Fruit fly (Drosophila melanogaster): ENCODE results near the gene CG17261.

CG17261 gene

DNA sequence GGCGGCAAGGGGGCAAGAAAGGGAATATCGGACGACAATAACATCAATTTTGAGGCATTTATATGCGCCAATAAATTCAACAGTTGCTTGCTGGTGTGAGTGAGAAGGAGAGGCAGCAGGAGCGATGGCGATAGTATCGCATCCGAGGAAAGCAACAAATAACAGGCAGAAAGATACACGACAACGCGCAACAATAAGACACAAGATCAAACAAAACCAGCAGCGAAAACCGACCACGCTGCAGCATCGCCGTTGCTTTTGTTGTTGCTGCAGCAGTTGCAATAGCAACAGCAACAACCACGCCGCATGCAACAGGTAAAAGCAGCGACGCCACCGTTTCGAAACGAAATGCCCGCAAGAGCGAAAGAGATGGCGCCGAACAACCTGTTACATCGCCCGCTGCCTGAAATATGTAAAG is 41.8 kb upstream of the CG17261 start (continued):
- TF ChIP-seq Nf-YB (GFP tag; optimal IDR thresholded peaks at IDR 0.05) (peak; percentile 53), chm (GFP tag; IDR thresholded peaks at IDR 0.05) (no peak), CG15601 (tag; optimal IDR thresholded peaks at IDR 0.05) (no peak), CG6791 (GFP tag; IDR thresholded peaks at IDR 0.05; ENCODE audit: partially characterized antibody) (0 out of 3 replicates have a peak, but pooled peaks have one; percentile 4), Spps (tag; optimal IDR thresholded peaks at IDR 0.05) (no peak), btn (GFP tag; optimal IDR thresholded peaks at IDR 0.05) (no peak), amos (GFP tag; IDR thresholded peaks at IDR 0.05; ENCODE audit: partially characterized antibody) (peak; percentile 20; the same call in 1 of the 2 replicates), CG17361 (GFP tag; IDR thresholded peaks at IDR 0.05) (no peak), HLH4C (GFP tag; IDR thresholded peaks at IDR 0.05; ENCODE audit: partially characterized antibody) (no peak), Eip74EF (GFP tag; optimal IDR thresholded peaks at IDR 0.05) (no peak), CG10366 (GFP tag; IDR thresholded peaks at IDR 0.05) (no peak), TFAM (GFP tag; optimal IDR thresholded peaks at IDR 0.05) (no peak), CG12155 (GFP tag; optimal IDR thresholded peaks at IDR 0.05) (no peak), ewg (GFP tag; optimal IDR thresholded peaks at IDR 0.05) (no peak), CG15011 (GFP tag; optimal IDR thresholded peaks at IDR 0.05) (no peak), CG10274 (GFP tag; optimal IDR thresholded peaks at IDR 0.05) (no peak), CG4360 (GFP tag; IDR thresholded peaks at IDR 0.05) (peak; percentile 82), zf30C (GFP tag; optimal IDR thresholded peaks at IDR 0.05) (no peak), CG16813 (GFP tag; IDR thresholded peaks at IDR 0.05; ENCODE audit: partially characterized antibody) (peak; percentile 31; the same call in 1 of the 3 replicates), Kr (GFP tag; optimal IDR thresholded peaks at IDR 0.05) (no peak), CG10209 (GFP tag; optimal IDR thresholded peaks at IDR 0.05) (no peak), sens (GFP tag) (no peak), CG14965 (GFP tag; optimal IDR thresholded peaks at IDR 0.05; ENCODE audit: borderline replicate concordance) (no peak), crp (GFP tag; optimal IDR thresholded peaks at IDR 0.05) (no peak), ranshi (GFP tag; IDR thresholded peaks at IDR 0.05) (no peak), Mrtf (GFP tag; IDR thresholded peaks at IDR 0.05) (no peak), Ets65A (GFP tag) (no peak), Abd-B (GFP tag; optimal IDR thresholded peaks at IDR 0.05) (no peak), B-H2 (GFP tag; optimal IDR thresholded peaks at IDR 0.05) (no peak), CG14710 (tag; optimal IDR thresholded peaks at IDR 0.05) (no peak), az2 (GFP tag; optimal IDR thresholded peaks at IDR 0.05) (no peak), kah (GFP tag; optimal IDR thresholded peaks at IDR 0.05) (peak; percentile 79), cg (GFP tag; optimal IDR thresholded peaks at IDR 0.05) (no peak), pita (GFP tag; optimal IDR thresholded peaks at IDR 0.05) (no peak), luna (GFP tag; optimal IDR thresholded peaks at IDR 0.05) (no peak), Blimp-1 (GFP tag; optimal IDR thresholded peaks at IDR 0.05) (no peak), CG14441 (GFP tag; IDR thresholded peaks at IDR 0.05) (no peak), exex (tag; optimal IDR thresholded peaks at IDR 0.05) (no peak), kni (GFP tag; optimal IDR thresholded peaks at IDR 0.05) (peak; percentile 45), BEAF-32 (GFP tag; optimal IDR thresholded peaks at IDR 0.05) (peak; percentile 41), CG8388 (GFP tag; optimal IDR thresholded peaks at IDR 0.05) (no peak), sna (GFP tag; IDR thresholded peaks at IDR 0.05; ENCODE audit: partially characterized antibody) (0 out of 2 replicates have a peak, but pooled peaks have one; percentile 35), kay (GFP tag; optimal IDR thresholded peaks at IDR 0.05) (no peak), MTF-1 (GFP tag; optimal IDR thresholded peaks at IDR 0.05; ENCODE audit: borderline replicate concordance) (no peak), CG11247 (GFP tag; IDR thresholded peaks at IDR 0.05) (no peak), dm (GFP tag; optimal IDR thresholded peaks at IDR 0.05) (no peak), wek (GFP tag; optimal IDR thresholded peaks at IDR 0.05) (no peak), CG4617 (GFP tag; optimal IDR thresholded peaks at IDR 0.05; ENCODE audit: borderline replicate concordance) (no peak)
